Worm (Caenorhabditis elegans): ENCODE results near the gene ZK742.6.

ZK742.6 gene

DNA sequence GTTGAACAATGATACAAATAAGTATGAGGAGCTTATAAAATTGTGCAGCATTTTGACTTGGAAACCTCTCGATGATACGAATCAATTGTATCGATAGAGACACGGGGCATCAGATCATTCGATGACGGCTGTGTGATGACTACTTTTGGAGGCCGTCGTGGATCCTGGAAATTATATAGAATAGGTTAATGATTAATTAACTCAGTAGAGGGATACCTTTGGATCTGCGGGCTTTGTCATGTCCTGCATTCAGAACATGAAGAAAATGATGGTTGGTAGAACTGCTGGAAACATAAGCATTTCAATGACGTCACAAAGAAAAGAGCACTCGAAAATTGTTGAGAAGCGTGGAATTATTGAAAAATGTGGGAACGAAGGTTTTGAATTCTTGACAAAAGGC, at the start of gene ZK742.6:
TSS of gene ZK742.6 (minus strand) at position 342 of the 400 bp plus-strand sequence.
- TF ChIP-seq T22C8.4 (GFP tag; IDR thresholded peaks at IDR 0.05), result no peak
- TF ChIP-seq tab-1 (GFP tag; IDR thresholded peaks at IDR 0.05), result no peak
- TF ChIP-seq klf-2 (GFP tag; conservative IDR thresholded peaks at IDR 0.05), result no peak

DNA sequence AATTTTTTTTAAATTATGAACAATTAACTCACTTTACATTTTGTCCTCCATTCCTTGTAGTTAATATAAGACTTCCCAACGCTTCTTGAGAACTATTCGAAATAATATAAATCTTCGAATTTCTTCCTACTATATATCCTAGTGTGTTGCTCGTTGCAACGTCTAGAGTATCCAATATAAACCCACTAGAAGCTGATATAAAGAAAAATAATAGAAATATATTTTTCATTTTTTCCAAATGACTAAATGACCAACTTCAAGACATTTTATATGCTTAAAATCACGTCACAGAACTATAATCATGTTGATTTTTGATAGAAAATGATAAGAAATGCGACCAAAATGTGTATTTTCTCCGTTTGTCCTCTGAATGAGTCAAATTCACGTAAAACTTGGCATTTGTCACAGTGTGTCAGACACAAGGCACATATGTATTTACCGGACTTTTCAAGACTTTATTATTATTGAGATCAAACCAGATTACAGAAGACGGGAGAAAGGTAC, 48.3 kb upstream of the ZK742.6 start, which contains the start of gene C37C3.10:
TSS of gene C37C3.10 (minus strand) at position 51 of the 504 bp plus-strand sequence.
- TF ChIP-seq ztf-29 (GFP tag; IDR thresholded peaks at IDR 0.05), result no peak
- TF ChIP-seq med-1 (GFP tag; optimal IDR thresholded peaks at IDR 0.05; ENCODE audit: insufficient read depth), result no peak
- TF ChIP-seq T22C8.4 (GFP tag; IDR thresholded peaks at IDR 0.05), result no peak
- TF ChIP-seq flt-1 (GFP tag; IDR thresholded peaks at IDR 0.05), result no peak
- TF ChIP-seq ztf-23 (GFP tag; IDR thresholded peaks at IDR 0.05), result no peak
- TF ChIP-seq ref-1 (GFP tag; conservative IDR thresholded peaks at IDR 0.05), result no peak

DNA sequence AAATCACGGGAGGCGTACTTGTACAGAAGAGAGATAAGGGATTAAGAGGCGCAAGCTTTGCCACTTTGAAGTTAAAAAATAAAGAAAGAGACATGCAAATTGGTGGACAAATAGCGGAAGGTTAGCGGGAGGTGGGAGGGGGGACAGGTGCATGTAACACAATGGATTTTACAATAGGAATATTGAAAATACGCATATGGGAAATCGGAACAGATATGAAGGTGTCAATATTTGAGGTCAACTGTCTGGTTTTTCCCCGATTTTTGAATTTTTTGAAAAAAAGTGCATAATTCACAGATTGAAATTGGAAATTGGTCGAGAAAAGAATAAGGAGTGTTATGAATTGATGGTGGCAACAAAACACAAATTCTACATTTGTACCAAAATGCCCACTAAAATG, 47.0 kb upstream of the ZK742.6 start, which contains the start of gene C37C3.17:
TSS of gene C37C3.17 (minus strand) at position 101 of the 400 bp plus-strand sequence.
- TF ChIP-seq med-1 (GFP tag; optimal IDR thresholded peaks at IDR 0.05; ENCODE audit: insufficient read depth) (no peak), ref-1 (GFP tag; conservative IDR thresholded peaks at IDR 0.05) (no peak), T22C8.4 (GFP tag; IDR thresholded peaks at IDR 0.05) (no peak), cog-1 (tag; optimal IDR thresholded peaks at IDR 0.05) (no peak), klf-2 (GFP tag; conservative IDR thresholded peaks at IDR 0.05) (no peak), ztf-29 (GFP tag; IDR thresholded peaks at IDR 0.05) (no peak), flt-1 (GFP tag; IDR thresholded peaks at IDR 0.05) (no peak), tab-1 (GFP tag; IDR thresholded peaks at IDR 0.05) (no peak), ztf-23 (GFP tag; IDR thresholded peaks at IDR 0.05) (no peak)

DNA sequence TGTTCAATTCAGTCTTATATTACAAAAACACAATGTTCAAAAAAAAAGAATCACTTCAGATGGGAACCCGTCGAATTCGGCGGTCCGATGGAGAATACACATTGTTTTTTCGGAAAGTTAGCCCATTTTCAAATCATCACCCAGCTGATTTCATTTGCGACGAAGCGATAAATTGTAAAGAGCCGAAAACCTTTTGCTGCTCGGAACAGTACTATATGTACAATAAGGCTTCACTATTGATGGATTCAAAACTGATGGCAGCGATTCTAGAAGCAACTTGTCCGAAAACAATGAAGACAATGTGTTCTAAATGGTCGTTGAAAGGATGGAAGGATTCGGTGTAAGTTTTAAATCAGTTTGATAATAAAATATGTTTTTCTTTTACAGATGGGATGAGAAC, 43.2 kb upstream of the ZK742.6 start, which contains the start of gene C37C3.1:
TSS of gene C37C3.1 (plus strand) at position 33 of the 400 bp plus-strand sequence.
- TF ChIP-seq ztf-23 (GFP tag; IDR thresholded peaks at IDR 0.05), result no peak
- TF ChIP-seq ref-1 (GFP tag; conservative IDR thresholded peaks at IDR 0.05), result no peak
- TF ChIP-seq klf-2 (GFP tag; conservative IDR thresholded peaks at IDR 0.05), result no peak
- TF ChIP-seq tab-1 (GFP tag; IDR thresholded peaks at IDR 0.05), result no peak
- no peak for TF ChIP-seq flt-1 (GFP tag; IDR thresholded peaks at IDR 0.05)
- no peak for TF ChIP-seq ztf-29 (GFP tag; IDR thresholded peaks at IDR 0.05)
- no peak for TF ChIP-seq cog-1 (tag; optimal IDR thresholded peaks at IDR 0.05)
- no peak for TF ChIP-seq med-1 (GFP tag; optimal IDR thresholded peaks at IDR 0.05; ENCODE audit: insufficient read depth)
- no peak for TF ChIP-seq T22C8.4 (GFP tag; IDR thresholded peaks at IDR 0.05)

DNA sequence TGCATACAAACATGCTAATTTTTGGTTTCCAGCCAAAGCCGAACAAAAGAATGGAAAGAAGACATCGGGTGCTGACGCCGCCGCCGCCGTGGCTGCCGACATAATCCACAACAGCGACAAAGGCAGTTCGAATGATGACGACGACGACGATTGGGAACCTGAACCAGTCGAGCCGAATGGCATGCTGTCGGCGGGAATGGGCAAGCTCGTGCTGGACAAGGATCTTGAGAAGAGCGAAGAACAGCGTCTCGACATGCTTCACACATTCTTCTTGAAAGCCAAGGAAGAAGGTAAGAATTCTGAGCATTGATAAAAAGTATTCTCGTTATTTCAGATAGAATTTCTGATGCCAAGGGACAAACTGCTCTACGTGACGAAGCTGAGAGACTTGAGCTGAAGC, 41.9 kb upstream of the ZK742.6 start:
- no peak for TF ChIP-seq T22C8.4 (GFP tag; IDR thresholded peaks at IDR 0.05)
- TF ChIP-seq ztf-29 (GFP tag; IDR thresholded peaks at IDR 0.05), result no peak
- no peak for TF ChIP-seq tab-1 (GFP tag; IDR thresholded peaks at IDR 0.05)
- no peak for TF ChIP-seq ref-1 (GFP tag; conservative IDR thresholded peaks at IDR 0.05)
- TF ChIP-seq cog-1 (tag; optimal IDR thresholded peaks at IDR 0.05), result no peak
- TF ChIP-seq med-1 (GFP tag; optimal IDR thresholded peaks at IDR 0.05; ENCODE audit: insufficient read depth), result no peak
- TF ChIP-seq ztf-23 (GFP tag; IDR thresholded peaks at IDR 0.05), result no peak
- no peak for TF ChIP-seq klf-2 (GFP tag; conservative IDR thresholded peaks at IDR 0.05)

DNA sequence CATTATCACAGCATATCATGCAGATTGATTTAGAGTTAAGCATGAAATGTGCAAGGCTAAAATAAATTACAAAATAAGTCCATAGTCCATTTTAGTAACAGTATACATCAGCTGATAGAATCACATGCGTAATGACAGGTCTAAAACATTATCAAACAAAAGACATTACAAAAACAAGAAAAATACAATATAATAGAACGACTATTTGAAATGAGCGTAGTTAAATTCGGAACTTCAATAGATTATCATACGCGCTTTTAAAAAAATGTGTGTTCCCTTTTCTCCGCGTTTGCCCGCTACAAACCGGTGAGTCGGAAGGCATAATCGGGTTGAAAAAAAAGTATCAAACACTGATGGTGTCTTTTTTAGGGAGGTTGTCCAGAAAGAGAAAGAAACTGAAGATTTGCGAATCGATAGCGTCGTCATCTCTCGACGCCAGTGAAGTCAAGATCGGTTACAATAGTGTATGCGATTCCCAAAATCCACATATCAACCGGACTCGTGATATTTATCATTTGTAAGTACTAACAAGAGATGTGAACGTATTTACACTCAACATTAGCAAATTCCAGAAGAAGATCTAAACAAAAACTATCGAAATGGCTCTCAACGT, 40.7 kb upstream of the ZK742.6 start, which contains the start of gene C37C3.2:
TSS of gene C37C3.2 (plus strand) at position 563 of the 613 bp plus-strand sequence.
- no peak for TF ChIP-seq ztf-23 (GFP tag; IDR thresholded peaks at IDR 0.05)
- no peak for TF ChIP-seq cog-1 (tag; optimal IDR thresholded peaks at IDR 0.05)
- no peak for TF ChIP-seq med-1 (GFP tag; optimal IDR thresholded peaks at IDR 0.05; ENCODE audit: insufficient read depth)
- TF ChIP-seq ztf-29 (GFP tag; IDR thresholded peaks at IDR 0.05), result no peak
- no peak for TF ChIP-seq flt-1 (GFP tag; IDR thresholded peaks at IDR 0.05)
- no peak for TF ChIP-seq tab-1 (GFP tag; IDR thresholded peaks at IDR 0.05)
- TF ChIP-seq klf-2 (GFP tag; conservative IDR thresholded peaks at IDR 0.05), result no peak
- TF ChIP-seq ref-1 (GFP tag; conservative IDR thresholded peaks at IDR 0.05), result no peak

DNA sequence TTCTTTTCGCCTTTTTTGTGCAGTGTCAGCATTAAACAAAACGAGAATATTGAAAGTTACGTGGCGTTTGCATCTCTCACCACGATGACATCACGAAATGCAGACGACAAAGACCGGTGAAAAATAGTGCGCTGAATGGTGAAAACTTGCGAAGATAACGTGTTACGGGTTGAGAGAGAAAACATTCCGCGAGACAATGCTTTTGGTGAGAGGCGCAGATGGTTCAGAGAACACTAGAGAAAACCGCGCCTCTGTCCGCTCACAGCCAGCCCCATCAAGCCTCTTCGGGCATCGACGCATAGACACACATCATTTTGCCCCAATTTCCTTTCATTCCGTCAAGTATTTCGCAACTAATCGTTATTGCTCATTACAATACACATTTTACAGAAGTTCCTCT, 39.9 kb upstream of the ZK742.6 start, which contains the start of the genes C37C3.9 and C37C3.18:
TSS of gene C37C3.9 (minus strand) at position 98 of the 400 bp plus-strand sequence.
TSS of gene C37C3.18 (plus strand) at position 391 of the 400 bp plus-strand sequence.
- no peak for TF ChIP-seq med-1 (GFP tag; optimal IDR thresholded peaks at IDR 0.05; ENCODE audit: insufficient read depth)
- no peak for TF ChIP-seq ztf-29 (GFP tag; IDR thresholded peaks at IDR 0.05)
- no peak for TF ChIP-seq ref-1 (GFP tag; conservative IDR thresholded peaks at IDR 0.05)
- TF ChIP-seq flt-1 (GFP tag; IDR thresholded peaks at IDR 0.05), result 0 out of 2 replicates have a peak, but pooled peaks have one; percentile 49
- 0 out of 2 replicates have a peak, but pooled peaks have one; percentile 42 for TF ChIP-seq tab-1 (GFP tag; IDR thresholded peaks at IDR 0.05)
- no peak for TF ChIP-seq klf-2 (GFP tag; conservative IDR thresholded peaks at IDR 0.05)
- no peak for TF ChIP-seq ztf-23 (GFP tag; IDR thresholded peaks at IDR 0.05)
- peak; percentile 30 for TF ChIP-seq cog-1 (tag; optimal IDR thresholded peaks at IDR 0.05)
- no peak for TF ChIP-seq T22C8.4 (GFP tag; IDR thresholded peaks at IDR 0.05)

DNA sequence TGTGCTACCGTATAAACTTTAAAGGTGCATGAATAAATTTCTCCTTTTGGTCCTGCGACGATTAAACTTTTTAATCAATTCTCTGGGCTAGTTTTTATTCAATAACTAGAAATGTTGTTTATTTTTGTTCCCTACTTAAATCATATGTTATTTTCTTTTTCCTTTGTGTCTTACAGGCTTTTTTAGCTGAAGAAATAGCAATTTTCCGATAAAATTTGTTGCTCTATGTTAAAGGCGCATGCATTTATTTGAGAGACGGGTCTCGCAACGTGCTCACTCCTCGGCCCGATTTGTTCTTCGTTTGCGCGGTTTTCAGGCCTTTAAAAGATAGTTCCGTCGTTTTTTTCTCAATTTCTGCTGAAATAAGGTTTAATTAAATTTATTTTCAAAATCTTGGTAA, 39.2 kb upstream of the ZK742.6 start:
- TF ChIP-seq med-1 (GFP tag; optimal IDR thresholded peaks at IDR 0.05; ENCODE audit: insufficient read depth) (no peak), flt-1 (GFP tag; IDR thresholded peaks at IDR 0.05) (no peak), klf-2 (GFP tag; conservative IDR thresholded peaks at IDR 0.05) (no peak), ztf-29 (GFP tag; IDR thresholded peaks at IDR 0.05) (no peak), ref-1 (GFP tag; conservative IDR thresholded peaks at IDR 0.05) (no peak), ztf-23 (GFP tag; IDR thresholded peaks at IDR 0.05) (no peak), tab-1 (GFP tag; IDR thresholded peaks at IDR 0.05) (no peak)

DNA sequence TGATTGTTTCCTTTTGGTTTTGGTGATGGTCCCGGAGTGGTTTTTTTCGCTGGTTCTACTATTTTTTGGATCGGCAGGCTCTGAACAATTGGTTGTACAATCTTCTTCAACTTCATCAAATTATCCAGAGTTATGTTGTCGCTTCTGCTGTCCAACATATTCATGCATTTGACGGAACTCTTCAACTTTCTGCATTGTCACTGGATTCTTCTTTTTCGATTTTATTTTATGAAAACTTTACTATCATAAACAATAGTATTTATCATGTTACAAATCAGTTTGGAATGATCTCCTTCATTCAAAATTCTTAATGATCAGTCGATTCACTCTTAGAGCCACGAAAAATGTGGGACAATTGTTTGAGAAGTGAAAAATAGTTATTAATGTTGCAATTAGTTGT, 37.3 kb upstream of the ZK742.6 start:
- TF ChIP-seq klf-2 (GFP tag; conservative IDR thresholded peaks at IDR 0.05) (no peak), tab-1 (GFP tag; IDR thresholded peaks at IDR 0.05) (no peak), cog-1 (tag; optimal IDR thresholded peaks at IDR 0.05) (no peak)

DNA sequence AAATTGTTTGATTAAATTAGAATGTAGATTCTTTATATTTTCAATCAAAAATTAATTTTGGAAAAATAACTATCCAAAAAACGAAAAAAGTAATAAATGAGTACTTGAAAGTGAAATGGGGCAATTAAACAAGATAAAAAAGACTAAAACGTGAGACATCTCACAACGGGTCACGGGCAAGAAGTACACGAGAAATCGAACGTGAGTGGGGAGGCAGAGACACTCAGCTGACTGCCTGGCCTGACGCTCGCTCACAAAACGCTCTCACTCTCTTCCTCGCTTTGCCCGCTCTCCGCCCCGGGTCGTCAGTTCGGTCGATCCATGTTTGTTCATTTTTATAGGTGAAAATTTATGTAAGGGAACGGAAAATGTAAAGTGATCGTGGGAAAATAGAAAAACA, 33.5 kb upstream of the ZK742.6 start:
- TF ChIP-seq ztf-29 (GFP tag; IDR thresholded peaks at IDR 0.05) (no peak), cog-1 (tag; optimal IDR thresholded peaks at IDR 0.05) (peak; percentile 1), tab-1 (GFP tag; IDR thresholded peaks at IDR 0.05) (no peak), ztf-23 (GFP tag; IDR thresholded peaks at IDR 0.05) (no peak)
